Fruit fly (Drosophila melanogaster) whole organism, adult: Measurements from ENCODE around the gene Psn.

Experiments used
- CG11617 ChIP-seq: fragments of 200-800 bp; sonication (Bioruptor generic); optimal IDR thresholded peaks from 2 replicates; lab custom pipeline; 2017; ENCODE audit warnings: mild to moderate bottlenecking, missing biosample characterization, missing genetic modification reagents, missing genetic modification characterization
- CG14711 ChIP-seq: fragments of 200-800 bp; sonication (Bioruptor generic); optimal IDR thresholded peaks from 2 replicates; lab custom pipeline; 2018; ENCODE audit warnings: missing biosample characterization, mild to moderate bottlenecking, missing genetic modification characterization, moderate library complexity
- CG1620 ChIP-seq: fragments of 200-800 bp; sonication (Bioruptor generic); optimal IDR thresholded peaks from 2 replicates; lab custom pipeline; 2016; ENCODE audit warnings: missing biosample characterization, missing genetic modification characterization
- CG33017 ChIP-seq: fragments of 200-800 bp; sonication (Bioruptor generic); optimal IDR thresholded peaks from 2 replicates; lab custom pipeline; 2018; ENCODE audit warnings: missing biosample characterization, mild to moderate bottlenecking, missing genetic modification characterization, moderate library complexity
- CG7101 ChIP-seq: fragments of 200-800 bp; sonication (Bioruptor generic); optimal IDR thresholded peaks from 2 replicates; lab custom pipeline; 2018; ENCODE audit warnings: missing biosample characterization, mild to moderate bottlenecking, missing genetic modification characterization, moderate library complexity
- Clk ChIP-seq: fragments of 200-800 bp; sonication (Bioruptor generic); optimal IDR thresholded peaks from 2 replicates; lab custom pipeline; 2017; ENCODE audit warnings: missing biosample characterization, missing genetic modification characterization
- Mnt ChIP-seq: fragments of 200-800 bp; sonication (Bioruptor generic); optimal IDR thresholded peaks from 2 replicates; lab custom pipeline; 2016; ENCODE audit warnings: missing biosample characterization, mild to moderate bottlenecking, missing genetic modification characterization
- kay ChIP-seq: fragments of 200-800 bp; sonication (Bioruptor generic); peaks from one replicate; lab custom pipeline; 2016; ENCODE audit warnings: missing biosample characterization, missing genetic modification characterization, borderline replicate concordance
- ovo ChIP-seq: fragments of 200-800 bp; sonication (Bioruptor generic); optimal IDR thresholded peaks from 2 replicates; lab custom pipeline; 2016; ENCODE audit warnings: missing biosample characterization, missing genetic modification characterization

DNA sequence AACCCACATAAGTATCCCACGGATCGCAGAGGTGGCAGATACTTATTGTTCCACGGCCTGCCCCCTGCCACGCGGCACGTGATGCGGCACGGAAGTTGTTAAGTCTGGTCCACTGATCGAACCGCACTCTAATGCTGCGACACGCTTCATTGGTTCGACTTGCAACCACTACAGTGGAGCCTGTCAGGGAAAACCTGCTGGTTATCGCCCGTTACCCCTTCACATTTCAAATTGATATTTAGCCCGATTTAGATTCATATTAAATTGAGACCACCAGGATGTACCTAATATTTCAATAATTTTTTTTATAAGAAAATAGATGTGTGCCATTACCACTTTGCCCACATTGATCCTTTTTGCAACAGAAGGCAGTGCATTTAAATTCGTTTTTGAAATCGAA, 15.1 kb downstream of the Psn start:
- TF ChIP-seq Clk (GFP tag; lab: Kevin White, UChicago): no peak
- no peak for TF ChIP-seq Mnt (GFP tag; lab: Kevin White, UChicago)
- no peak for TF ChIP-seq CG33017 (tag; lab: Kevin White, UChicago)
- TF ChIP-seq CG7101: no peak
- no peak for TF ChIP-seq CG14711 (tag; lab: Kevin White, UChicago)
- no peak for TF ChIP-seq CG1620 (GFP tag; lab: Kevin White, UChicago)
- TF ChIP-seq ovo (GFP tag; lab: Kevin White, UChicago): no peak
- no peak for TF ChIP-seq CG11617 (GFP tag; lab: Kevin White, UChicago)
- TF ChIP-seq kay (GFP tag; lab: Kevin White, UChicago): no peak
